Worm (Caenorhabditis elegans): ENCODE measurements around the gene chca-1.

The chca-1 gene

DNA sequence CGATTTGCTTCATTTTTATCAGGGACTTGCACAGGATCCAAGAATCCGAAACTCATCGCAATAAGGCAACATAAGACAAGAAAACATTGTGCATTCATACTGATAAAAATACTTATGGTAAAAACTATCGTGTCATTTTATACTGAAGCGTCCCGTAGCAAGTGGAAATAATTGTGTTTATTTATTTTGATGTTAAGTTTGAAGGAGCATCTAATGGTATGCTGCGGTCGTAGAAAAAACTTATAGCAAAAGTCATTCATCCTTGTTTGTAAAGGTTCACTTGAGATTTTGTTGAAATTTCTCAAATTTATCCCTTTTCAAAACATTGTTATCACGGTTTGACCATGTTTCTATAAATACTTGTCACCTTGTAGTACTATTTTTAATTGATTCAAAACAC lies 26.2 kb upstream of the chca-1 start, which contains the start of gene W09C2.10:
W09C2.10 (minus strand) TSS at position 101 of the 400 bp plus-strand sequence.
- no peak for TF ChIP-seq ceh-48 (tag; optimal IDR thresholded peaks at IDR 0.05)

DNA sequence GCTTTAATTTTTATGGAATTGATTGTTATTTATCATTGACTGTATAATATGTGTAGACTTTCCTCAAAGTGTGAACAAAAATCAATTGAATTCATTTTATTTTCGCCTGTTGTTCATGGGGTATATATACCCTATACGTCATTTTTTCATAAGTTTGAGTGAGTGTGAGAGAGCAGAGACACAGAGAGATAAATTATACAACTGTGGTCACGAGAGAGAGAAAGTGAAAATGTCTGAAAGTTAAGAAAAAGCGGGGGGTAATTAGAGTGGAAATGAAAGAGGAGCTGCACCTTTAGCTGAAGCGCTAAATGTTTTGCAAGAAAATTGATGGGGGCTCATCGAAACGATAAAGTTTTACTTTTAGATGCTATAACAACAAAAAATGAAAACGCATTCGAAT lies 25.4 kb upstream of the chca-1 start:
- TF ChIP-seq ama-1 (optimal IDR thresholded peaks at IDR 0.05) (no peak), mec-3 (tag; optimal IDR thresholded peaks at IDR 0.05; ENCODE audit: borderline replicate concordance) (no peak), sdc-2 (tag; optimal IDR thresholded peaks at IDR 0.05) (no peak), elt-4 (tag; optimal IDR thresholded peaks at IDR 0.05) (no peak), ceh-30 (tag; optimal IDR thresholded peaks at IDR 0.05) (no peak), unc-3 (GFP tag; conservative IDR thresholded peaks at IDR 0.05) (no peak), unc-3 (tag; optimal IDR thresholded peaks at IDR 0.05) (no peak), ceh-24 (tag; optimal IDR thresholded peaks at IDR 0.05) (no peak), ceh-14 (tag; optimal IDR thresholded peaks at IDR 0.05) (no peak), Y22D7AL.16 (tag; optimal IDR thresholded peaks at IDR 0.05) (no peak), pax-1 (tag; optimal IDR thresholded peaks at IDR 0.05) (no peak), T23F11.4 (GFP tag; optimal IDR thresholded peaks at IDR 0.05) (no peak), ceh-22 (tag; optimal IDR thresholded peaks at IDR 0.05) (no peak), pqm-1 (tag; optimal IDR thresholded peaks at IDR 0.05) (no peak), ceh-6 (GFP tag; optimal IDR thresholded peaks at IDR 0.05) (no peak), pha-2 (tag; optimal IDR thresholded peaks at IDR 0.05) (no peak), ceh-48 (tag; optimal IDR thresholded peaks at IDR 0.05) (no peak)

ce11 chrIV:9627033-9627432 lies 24.2 kb upstream of the chca-1 start:
- TF ChIP-seq unc-42 (tag; optimal IDR thresholded peaks at IDR 0.05) = no peak
- TF ChIP-seq ceh-19 (GFP tag; optimal IDR thresholded peaks at IDR 0.05) = no peak
- TF ChIP-seq syd-9 (tag; optimal IDR thresholded peaks at IDR 0.05) = no peak
- TF ChIP-seq elt-2 (tag; optimal IDR thresholded peaks at IDR 0.05) = no peak
- no peak for TF ChIP-seq mec-3 (tag; optimal IDR thresholded peaks at IDR 0.05; ENCODE audit: borderline replicate concordance)

DNA sequence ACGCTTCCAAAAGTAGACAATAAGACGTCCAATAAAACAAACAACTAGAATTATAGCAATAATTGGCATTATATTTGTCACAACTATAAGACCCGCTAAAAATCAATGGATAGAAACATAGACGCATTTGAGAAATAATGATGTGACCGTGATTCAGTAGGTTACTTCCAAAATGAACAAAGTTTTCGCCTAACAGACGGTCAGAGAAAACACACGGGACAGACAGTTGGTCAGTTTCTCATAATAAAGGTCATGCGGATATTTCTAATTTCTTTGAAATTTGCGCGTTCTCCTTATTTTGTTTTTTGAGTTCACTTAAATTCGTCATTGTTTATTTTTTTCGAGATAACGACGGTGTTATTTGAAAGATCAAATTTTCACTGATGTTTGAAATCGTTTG lies 19.6 kb upstream of the chca-1 start:
- no peak for TF ChIP-seq sdc-2 (tag; optimal IDR thresholded peaks at IDR 0.05)
- no peak for TF ChIP-seq ceh-2 (tag; optimal IDR thresholded peaks at IDR 0.05)
- no peak for TF ChIP-seq C38D4.7 (GFP tag; optimal IDR thresholded peaks at IDR 0.05)
- TF ChIP-seq ztf-16 (tag; optimal IDR thresholded peaks at IDR 0.05) = no peak
- TF ChIP-seq pha-2 (tag; optimal IDR thresholded peaks at IDR 0.05) = no peak
- no peak for TF ChIP-seq dve-1 (tag; optimal IDR thresholded peaks at IDR 0.05)

DNA sequence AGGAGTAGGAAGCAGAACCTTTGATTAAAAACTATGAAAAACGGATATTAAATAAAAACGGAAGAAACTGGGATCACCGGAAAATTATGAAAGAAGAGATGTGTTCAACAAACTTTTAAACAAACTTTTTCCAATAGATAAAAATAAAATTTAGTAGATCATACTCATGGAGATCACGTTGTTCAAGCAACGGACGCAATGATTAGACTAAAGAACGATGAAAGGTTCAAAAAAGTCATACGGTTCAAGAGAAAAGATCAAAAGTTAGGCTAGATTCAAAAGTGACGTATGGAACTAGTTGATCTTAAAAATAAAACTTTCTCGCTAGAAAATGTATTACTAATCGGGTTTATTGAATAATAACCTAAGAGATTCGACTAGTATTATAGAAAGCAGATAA lies 19.1 kb upstream of the chca-1 start:
- TF ChIP-seq pat-9 (tag; optimal IDR thresholded peaks at IDR 0.05) (no peak), che-1 (tag; optimal IDR thresholded peaks at IDR 0.05) (no peak), ztf-16 (tag; optimal IDR thresholded peaks at IDR 0.05) (no peak), rnt-1 (tag; optimal IDR thresholded peaks at IDR 0.05) (no peak), ceh-48 (tag; optimal IDR thresholded peaks at IDR 0.05) (no peak), T23F11.4 (GFP tag; optimal IDR thresholded peaks at IDR 0.05) (no peak), ceh-34 (tag; optimal IDR thresholded peaks at IDR 0.05) (no peak), nhr-232 (tag; optimal IDR thresholded peaks at IDR 0.05) (no peak), hlh-13 (GFP tag; optimal IDR thresholded peaks at IDR 0.05) (no peak), pha-2 (tag; optimal IDR thresholded peaks at IDR 0.05) (no peak), eyg-1 (tag; optimal IDR thresholded peaks at IDR 0.05) (no peak), ceh-14 (tag; optimal IDR thresholded peaks at IDR 0.05) (no peak)

- TF ChIP-seq fax-1 (tag; optimal IDR thresholded peaks at IDR 0.05) (no peak), K02D7.2 (tag; optimal IDR thresholded peaks at IDR 0.05) (no peak), sox-2 (GFP tag; IDR thresholded peaks at IDR 0.05) (no peak), hlh-13 (GFP tag; optimal IDR thresholded peaks at IDR 0.05) (no peak), ceh-48 (tag; optimal IDR thresholded peaks at IDR 0.05) (no peak), pat-9 (tag; optimal IDR thresholded peaks at IDR 0.05) (no peak), dmd-4 (tag; optimal IDR thresholded peaks at IDR 0.05; ENCODE audit: borderline replicate concordance) (no peak), npax-4 (tag; optimal IDR thresholded peaks at IDR 0.05) (no peak), ets-4 (tag; optimal IDR thresholded peaks at IDR 0.05) (no peak), hlh-30 (tag; optimal IDR thresholded peaks at IDR 0.05; ENCODE audit: insufficient read depth) (no peak), hlh-8 (tag; optimal IDR thresholded peaks at IDR 0.05) (no peak), sox-4 (tag; optimal IDR thresholded peaks at IDR 0.05) (no peak), pros-1 (tag; optimal IDR thresholded peaks at IDR 0.05) (no peak), nhr-11 (tag; optimal IDR thresholded peaks at IDR 0.05) (no peak), hlh-6 (tag; optimal IDR thresholded peaks at IDR 0.05) (no peak), tbx-7 (tag; optimal IDR thresholded peaks at IDR 0.05) (no peak)
These were observed 18.2 kb upstream of the chca-1 start for ce11 chrIV:9632966-9633494.
